Worm (Caenorhabditis elegans) whole organism, young adult: ENCODE measurements around the gene nas-8.

Experiments used
- F55B11.4 ChIP-seq: sonication (generic microtip); optimal IDR thresholded peaks from 2 replicates; lab custom pipeline; 2016; ENCODE audit warnings: missing compliant biosample characterization, missing genetic modification characterization, borderline replicate concordance; ENCODE audit not compliant: insufficient read depth
- T26A5.8 ChIP-seq: sonication (generic microtip); optimal IDR thresholded peaks from 2 replicates; lab custom pipeline; 2016; ENCODE audit warnings: missing genetic modification characterization, missing compliant biosample characterization
- Y53F4B.3 ChIP-seq: fragments of 200-800 bp; sonication (Bioruptor generic); IDR thresholded peaks from 2 replicates; pipeline ENCODE4 v1.3.6; 2022; ENCODE audit warnings: missing genetic modification reagents, missing genetic modification characterization, missing compliant biosample characterization
- Y67H2A.10 ChIP-seq: fragments of 200-800 bp; sonication (Bioruptor generic); conservative IDR thresholded peaks from 2 replicates; pipeline ENCODE4 v1.3.6; 2022; ENCODE audit warnings: missing genetic modification reagents, missing genetic modification characterization, missing compliant biosample characterization
- dpl-1 ChIP-seq: fragments of 150-350 bp; optimal IDR thresholded peaks from 2 replicates; lab custom pipeline; 2014; ENCODE audit warnings: missing biosample characterization, missing genetic modification reagents, missing genetic modification characterization
- ekl-4 ChIP-seq: fragments of 200-800 bp; sonication (Bioruptor generic); IDR thresholded peaks from 2 replicates; pipeline ENCODE4 v1.3.6; 2022; ENCODE audit warnings: missing genetic modification reagents, missing genetic modification characterization, missing compliant biosample characterization
- hlh-26 ChIP-seq: fragments of 200-800 bp; sonication (Bioruptor generic); conservative IDR thresholded peaks from 2 replicates; pipeline ENCODE4 v1.3.6; 2022; ENCODE audit warnings: missing genetic modification reagents, missing genetic modification characterization, missing compliant biosample characterization
- nhr-120 ChIP-seq: fragments of 200-800 bp; sonication (Bioruptor generic); IDR thresholded peaks from 2 replicates; pipeline ENCODE4 v1.3.6; 2022; ENCODE audit warnings: missing genetic modification characterization, missing compliant biosample characterization
- repo-1 ChIP-seq: sonication (generic microtip); optimal IDR thresholded peaks from 2 replicates; lab custom pipeline; 2017; ENCODE audit warnings: mild to moderate bottlenecking, missing genetic modification characterization, missing compliant biosample characterization
- snpc-1.1 ChIP-seq: sonication (generic microtip); optimal IDR thresholded peaks from 2 replicates; lab custom pipeline; 2017; ENCODE audit warnings: missing genetic modification characterization, mild to moderate bottlenecking, missing compliant biosample characterization, antibody characterized with exemption, moderate library complexity, missing genotype, missing genetic modification reagents; ENCODE audit not compliant: insufficient read depth
- snpc-4 ChIP-seq, 5 experiments: fragments of 150-350 bp in 1 of 5; sonication (generic microtip) in 4 of 5; optimal IDR thresholded peaks; 2 replicates each; lab custom pipeline; 2014 to 2018; ENCODE audit warnings: missing genetic modification characterization in 5 of 5, missing biosample characterization in 3 of 5, antibody characterized with exemption in 2 of 5, mild to moderate bottlenecking in 2 of 5, missing compliant biosample characterization in 2 of 5, missing genotype in 2 of 5, moderate library complexity in 2 of 5, missing genetic modification reagents in 1 of 5
- sptf-2 ChIP-seq: fragments of 200-800 bp; sonication (Bioruptor generic); optimal IDR thresholded peaks from 2 replicates; lab custom pipeline; 2018; ENCODE audit warnings: mild to moderate bottlenecking, missing genetic modification characterization, missing compliant biosample characterization
- tbx-9 ChIP-seq: sonication (generic microtip); optimal IDR thresholded peaks from 2 replicates; lab custom pipeline; 2016; ENCODE audit warnings: borderline replicate concordance, missing genetic modification characterization, inconsistent platforms, missing compliant biosample characterization
- unc-62 ChIP-seq: fragments of 150-350 bp; optimal IDR thresholded peaks from 2 replicates; lab custom pipeline; 2014; ENCODE audit warnings: missing biosample characterization, missing genetic modification reagents, missing genetic modification characterization

Gene nas-8

ce11 chrIV:7167983-7168760 is 53.5 kb downstream of the nas-8 start, which contains the start of gene skr-16:
TSS of gene skr-16 (plus strand) at chrIV:7168710.
- no peak for TF ChIP-seq snpc-1.1 (tag; lab: Kevin White, UChicago)
- no peak for TF ChIP-seq Y53F4B.3 (GFP tag; lab: Robert Waterston, UW)
- no peak for TF ChIP-seq nhr-120 (GFP tag; lab: Robert Waterston, UW)
- no peak for TF ChIP-seq Y67H2A.10
- TF ChIP-seq hlh-26 (GFP tag; lab: Robert Waterston, UW), result no peak
- TF ChIP-seq F55B11.4 (tag; lab: Kevin White, UChicago), result no peak
- TF ChIP-seq dpl-1 (GFP tag; lab: Kevin White, UChicago), result no peak
- TF ChIP-seq tbx-9 (tag; lab: Kevin White, UChicago), result no peak
- TF ChIP-seq T26A5.8, result no peak
- no peak for TF ChIP-seq snpc-4 (GFP tag; optimal IDR thresholded peaks at IDR 0.05; lab: Kevin White, UChicago)
- TF ChIP-seq snpc-4 (tag; optimal IDR thresholded peaks at IDR 0.05; lab: Kevin White, UChicago), result no peak
- TF ChIP-seq ekl-4 (GFP tag; lab: Robert Waterston, UW), result no peak
- no peak for TF ChIP-seq sptf-2
- TF ChIP-seq repo-1, result no peak
- TF ChIP-seq unc-62 (GFP tag; lab: Kevin White, UChicago), result no peak
